Fruit fly (Drosophila melanogaster) whole organism, embryonic: ENCODE measurements around the gene Mrm2.

Experiments used
- Blimp-1 ChIP-seq: fragments of 200-800 bp; sonication (Bioruptor generic); optimal IDR thresholded peaks from 3 replicates; lab custom pipeline; 2018; ENCODE audit warnings: missing biosample characterization, missing genetic modification characterization, mild to moderate bottlenecking, moderate library complexity, missing genetic modification reagents
- CG11696 ChIP-seq: fragments of 200-800 bp; sonication (Bioruptor generic); IDR thresholded peaks from 2 replicates; pipeline ENCODE4 v1.3.6; 2022; ENCODE audit warnings: missing biosample characterization, missing genetic modification characterization
- CG12236 ChIP-seq: fragments of 200-800 bp; sonication (Bioruptor generic); optimal IDR thresholded peaks from 2 replicates; lab custom pipeline; 2016; ENCODE audit warnings: missing biosample characterization, missing genetic modification characterization
- CG12391 ChIP-seq: fragments of 200-800 bp; sonication (Bioruptor generic); optimal IDR thresholded peaks from 3 replicates; lab custom pipeline; 2018; ENCODE audit warnings: missing biosample characterization, mild to moderate bottlenecking, missing genetic modification characterization, moderate library complexity
- CG12659 ChIP-seq: fragments of 200-800 bp; sonication (Bioruptor generic); optimal IDR thresholded peaks from 3 replicates; lab custom pipeline; 2017; ENCODE audit warnings: mild to moderate bottlenecking, missing biosample characterization, missing genetic modification reagents, missing genetic modification characterization
- CG14050 ChIP-seq: fragments of 200-800 bp; sonication (Bioruptor generic); IDR thresholded peaks from 3 replicates; pipeline ENCODE4 v1.3.6; 2022; ENCODE audit warnings: missing biosample characterization, missing genetic modification characterization
- CG14710 ChIP-seq: fragments of 200-800 bp; sonication (Bioruptor generic); optimal IDR thresholded peaks from 3 replicates; lab custom pipeline; 2019; ENCODE audit warnings: missing biosample characterization, mild to moderate bottlenecking, missing genetic modification characterization, moderate library complexity
- CG15269 ChIP-seq: fragments of 200-800 bp; sonication (Bioruptor generic); optimal IDR thresholded peaks from 2 replicates; lab custom pipeline; 2018; ENCODE audit warnings: missing biosample characterization, mild to moderate bottlenecking, missing genetic modification characterization, moderate library complexity
- CG2116 ChIP-seq: fragments of 200-800 bp; sonication (Bioruptor generic); optimal IDR thresholded peaks from 3 replicates; lab custom pipeline; 2018; ENCODE audit warnings: missing biosample characterization, mild to moderate bottlenecking, missing genetic modification characterization
- CG2202 ChIP-seq: fragments of 200-800 bp; sonication (Bioruptor generic); optimal IDR thresholded peaks from 2 replicates; lab custom pipeline; 2018; ENCODE audit warnings: missing biosample characterization, mild to moderate bottlenecking, missing genetic modification characterization
- CG2875 ChIP-seq: fragments of 200-800 bp; sonication (Bioruptor generic); optimal IDR thresholded peaks from 2 replicates; lab custom pipeline; 2017; ENCODE audit warnings: missing biosample characterization, mild to moderate bottlenecking, missing genetic modification characterization, missing genetic modification reagents
- CG31365 ChIP-seq: fragments of 200-800 bp; sonication (Bioruptor generic); optimal IDR thresholded peaks from 2 replicates; lab custom pipeline; 2018; ENCODE audit warnings: missing biosample characterization, mild to moderate bottlenecking, missing genetic modification characterization
- CG33213 ChIP-seq: fragments of 200-800 bp; sonication (Bioruptor generic); optimal IDR thresholded peaks from 3 replicates; lab custom pipeline; 2016; ENCODE audit warnings: missing biosample characterization, missing genetic modification characterization
- CG5953 ChIP-seq: fragments of 200-800 bp; sonication (Bioruptor generic); IDR thresholded peaks from 2 replicates; pipeline ENCODE4 v1.3.6; 2022; ENCODE audit warnings: missing biosample characterization, missing genetic modification characterization
- CG6791 ChIP-seq: fragments of 200-800 bp; sonication (Bioruptor generic); IDR thresholded peaks from 3 replicates; pipeline ENCODE4 v1.3.6; 2022; ENCODE audit warnings: missing biosample characterization, missing genetic modification characterization; ENCODE audit not compliant: partially characterized antibody
- CG7745 ChIP-seq: fragments of 200-800 bp; sonication (Bioruptor generic); optimal IDR thresholded peaks from 2 replicates; lab custom pipeline; 2018; ENCODE audit warnings: missing biosample characterization, mild to moderate bottlenecking, missing genetic modification characterization, moderate library complexity
- CG7839 ChIP-seq: fragments of 200-800 bp; sonication (Bioruptor generic); optimal IDR thresholded peaks from 3 replicates; lab custom pipeline; 2018; ENCODE audit warnings: missing biosample characterization, mild to moderate bottlenecking, missing genetic modification characterization, moderate library complexity
- CG7987 ChIP-seq: fragments of 200-800 bp; sonication (Bioruptor generic); optimal IDR thresholded peaks from 2 replicates; lab custom pipeline; 2018; ENCODE audit warnings: missing biosample characterization, mild to moderate bottlenecking, missing genetic modification characterization, moderate library complexity
- CkIIα-i1 ChIP-seq: fragments of 200-800 bp; sonication (Bioruptor generic); IDR thresholded peaks from 2 replicates; pipeline ENCODE4 v1.3.6; 2022; ENCODE audit warnings: missing biosample characterization, missing genetic modification characterization
- Dref ChIP-seq: fragments of 200-800 bp; sonication (Bioruptor generic); IDR thresholded peaks from 2 replicates; pipeline ENCODE4 v1.3.6; 2022; ENCODE audit warnings: missing biosample characterization, missing genetic modification characterization
- Hsf ChIP-seq: fragments of 200-800 bp; sonication (Bioruptor generic); optimal IDR thresholded peaks from 3 replicates; lab custom pipeline; 2016; ENCODE audit warnings: missing biosample characterization, missing genetic modification characterization
- Lhr ChIP-seq: fragments of 200-800 bp; sonication (Bioruptor generic); optimal IDR thresholded peaks from 3 replicates; lab custom pipeline; 2017; ENCODE audit warnings: mild to moderate bottlenecking, missing biosample characterization, missing genetic modification reagents, missing genetic modification characterization
- MTF-1 ChIP-seq: fragments of 200-800 bp; sonication (Bioruptor generic); optimal IDR thresholded peaks from 2 replicates; lab custom pipeline; 2018; ENCODE audit warnings: missing biosample characterization, mild to moderate bottlenecking, missing genetic modification characterization, borderline replicate concordance
- Mrtf ChIP-seq: fragments of 200-800 bp; sonication (Bioruptor generic); IDR thresholded peaks from 3 replicates; pipeline ENCODE4 v1.3.6; 2022; ENCODE audit warnings: missing biosample characterization, missing genetic modification characterization
- NC2α ChIP-seq: fragments of 200-800 bp; sonication (Bioruptor generic); optimal IDR thresholded peaks from 2 replicates; lab custom pipeline; 2016; ENCODE audit warnings: missing biosample characterization, missing genetic modification characterization
- Nf-YC ChIP-seq: fragments of 200-800 bp; optimal IDR thresholded peaks from 3 replicates; lab custom pipeline; 2019; ENCODE audit warnings: missing biosample characterization, mild to moderate bottlenecking, missing genetic modification characterization, moderate library complexity
- Oli ChIP-seq: fragments of 200-800 bp; sonication (Bioruptor generic); optimal IDR thresholded peaks from 2 replicates; lab custom pipeline; 2018; ENCODE audit warnings: missing biosample characterization, mild to moderate bottlenecking, missing genetic modification characterization, moderate library complexity
- Optix ChIP-seq: fragments of 200-800 bp; sonication (Bioruptor generic); IDR thresholded peaks from 3 replicates; pipeline ENCODE4 v1.3.6; 2022; ENCODE audit warnings: missing biosample characterization, missing genetic modification characterization
- Scr ChIP-seq: fragments of 200-800 bp; sonication (Bioruptor generic); IDR thresholded peaks from 2 replicates; pipeline ENCODE4 v1.3.6; 2022; ENCODE audit warnings: missing biosample characterization, missing genetic modification characterization; ENCODE audit not compliant: partially characterized antibody
- ase ChIP-seq: fragments of 200-800 bp; sonication (Bioruptor generic); IDR thresholded peaks from 3 replicates; pipeline ENCODE4 v1.3.6; 2022; ENCODE audit warnings: missing biosample characterization, missing genetic modification characterization
- bcd ChIP-seq: fragments of 200-800 bp; sonication (Bioruptor generic); optimal IDR thresholded peaks from 2 replicates; lab custom pipeline; 2017; ENCODE audit warnings: missing biosample characterization, mild to moderate bottlenecking, missing genetic modification characterization
- crc ChIP-seq: fragments of 200-800 bp; sonication (Bioruptor generic); optimal IDR thresholded peaks from 2 replicates; lab custom pipeline; 2016; ENCODE audit warnings: missing biosample characterization, missing genetic modification characterization
- disco-r ChIP-seq: fragments of 200-800 bp; sonication (Bioruptor generic); optimal IDR thresholded peaks from 2 replicates; lab custom pipeline; 2016; ENCODE audit warnings: missing biosample characterization, missing genetic modification characterization
- dm ChIP-seq: fragments of 200-800 bp; sonication (Bioruptor generic); optimal IDR thresholded peaks from 3 replicates; lab custom pipeline; 2016; ENCODE audit warnings: missing biosample characterization, missing genetic modification characterization
- dmrt99B ChIP-seq: fragments of 200-800 bp; sonication (Bioruptor generic); optimal IDR thresholded peaks from 2 replicates; lab custom pipeline; 2018; ENCODE audit warnings: missing biosample characterization, mild to moderate bottlenecking, missing genetic modification characterization, moderate library complexity
- dysf ChIP-seq: fragments of 200-800 bp; sonication (Bioruptor generic); IDR thresholded peaks from 3 replicates; pipeline ENCODE4 v1.3.6; 2022; ENCODE audit warnings: missing biosample characterization, missing genetic modification characterization
- en ChIP-seq: fragments of 200-800 bp; sonication (Bioruptor generic); optimal IDR thresholded peaks from 2 replicates; lab custom pipeline; 2016; ENCODE audit warnings: missing biosample characterization, missing genetic modification characterization
- fd96Cb ChIP-seq: fragments of 200-800 bp; sonication (Bioruptor generic); optimal IDR thresholded peaks from 2 replicates; lab custom pipeline; 2018; ENCODE audit warnings: missing biosample characterization, mild to moderate bottlenecking, missing genetic modification characterization, moderate library complexity
- grn ChIP-seq: fragments of 200-800 bp; sonication (Bioruptor generic); optimal IDR thresholded peaks from 3 replicates; lab custom pipeline; 2017; ENCODE audit warnings: missing biosample characterization, missing genetic modification characterization
- hth ChIP-seq: fragments of >200 bp; optimal IDR thresholded peaks from 2 replicates; lab custom pipeline; 2017; ENCODE audit warnings: inconsistent platforms
- inv ChIP-seq: fragments of 200-800 bp; sonication (Bioruptor generic); IDR thresholded peaks from 2 replicates; pipeline ENCODE4 v1.3.6; 2022; ENCODE audit warnings: missing biosample characterization, missing genetic modification characterization; ENCODE audit not compliant: partially characterized antibody
- kay ChIP-seq: fragments of 200-800 bp; sonication (Bioruptor generic); optimal IDR thresholded peaks from 2 replicates; lab custom pipeline; 2016; ENCODE audit warnings: missing biosample characterization, missing genetic modification characterization
- ken ChIP-seq: fragments of 200-800 bp; sonication (Bioruptor generic); IDR thresholded peaks from 3 replicates; pipeline ENCODE4 v1.3.6; 2022; ENCODE audit warnings: missing biosample characterization, missing genetic modification characterization
- nerfin-2 ChIP-seq: fragments of 200-800 bp; sonication (Bioruptor generic); IDR thresholded peaks from 2 replicates; pipeline ENCODE4 v1.3.6; 2022; ENCODE audit warnings: missing biosample characterization, missing genetic modification characterization; ENCODE audit not compliant: partially characterized antibody
- p53 ChIP-seq: fragments of 200-800 bp; sonication (Bioruptor generic); optimal IDR thresholded peaks from 2 replicates; lab custom pipeline; 2016; ENCODE audit warnings: missing biosample characterization, missing genetic modification characterization
- pb ChIP-seq: fragments of 200-800 bp; sonication (Bioruptor generic); optimal IDR thresholded peaks from 3 replicates; lab custom pipeline; 2016; ENCODE audit warnings: missing biosample characterization, missing genetic modification characterization
- pros ChIP-seq: fragments of 200-800 bp; sonication (Bioruptor generic); optimal IDR thresholded peaks from 3 replicates; lab custom pipeline; 2019; ENCODE audit warnings: missing biosample characterization, mild to moderate bottlenecking, missing genetic modification characterization, moderate library complexity
- ro ChIP-seq: fragments of 200-800 bp; sonication (Bioruptor generic); IDR thresholded peaks from 2 replicates; pipeline ENCODE4 v1.3.6; 2022; ENCODE audit warnings: missing biosample characterization, missing genetic modification characterization
- sqz ChIP-seq: fragments of 200-800 bp; sonication (Bioruptor generic); optimal IDR thresholded peaks from 3 replicates; lab custom pipeline; 2018; ENCODE audit warnings: missing biosample characterization, mild to moderate bottlenecking, missing genetic modification characterization

The Mrm2 gene

dm6 chr3R:19860996-19861719, at the start of gene Mrm2, which contains the start of gene Ire1 (continued):
- TF ChIP-seq Dref (GFP tag; lab: Robert Waterston, UW) (peak; percentile 73), MTF-1 (GFP tag; lab: Kevin White, UChicago) (no peak), hth (no peak), CG12391 (tag; lab: Kevin White, UChicago) (peak; percentile 89), dysf (GFP tag; lab: Robert Waterston, UW) (peak; percentile 84), dm (GFP tag; lab: Kevin White, UChicago) (peak; percentile 90), disco-r (GFP tag; lab: Kevin White, UChicago) (peak; percentile 77), CG7839 (peak; percentile 82), CG7745 (no peak), pb (peak; percentile 82), ken (GFP tag; lab: Robert Waterston, UW) (peak; percentile 79), CG14710 (tag; lab: Kevin White, UChicago) (peak; percentile 94), Nf-YC (tag; lab: Kevin White, UChicago) (peak; percentile 71), dmrt99B (tag; lab: Kevin White, UChicago) (peak; percentile 71), ro (GFP tag; lab: Robert Waterston, UW) (no peak), Mrtf (GFP tag; lab: Robert Waterston, UW) (peak; percentile 80), CG7987 (GFP tag; lab: Kevin White, UChicago) (no peak), inv (GFP tag; lab: Robert Waterston, UW) (peak; percentile 74), CG2202 (tag; lab: Kevin White, UChicago) (peak; percentile 47), Lhr (peak; percentile 89), Scr (GFP tag; lab: Robert Waterston, UW) (peak; percentile 79), bcd (GFP tag; lab: Kevin White, UChicago) (peak; percentile 80), Hsf (peak; percentile 90), pros (no peak), grn (GFP tag; lab: Kevin White, UChicago) (peak; percentile 53), CG15269 (tag; lab: Kevin White, UChicago) (peak; percentile 79), CkIIα-i1 (GFP tag; lab: Robert Waterston, UW) (0 out of 2 replicates have a peak, but pooled peaks have one; percentile 29), fd96Cb (peak; percentile 74), en (GFP tag; lab: Kevin White, UChicago) (peak; percentile 67), CG2116 (GFP tag; lab: Kevin White, UChicago) (peak; percentile 91), ase (peak; percentile 59; the same call in 1 of the 3 replicates), crc (GFP tag; lab: Kevin White, UChicago) (peak; percentile 67), Blimp-1 (GFP tag; lab: Kevin White, UChicago) (peak; percentile 50), CG11696 (GFP tag; lab: Robert Waterston, UW) (peak; percentile 63; the same call in 1 of the 2 replicates), Oli (tag; lab: Kevin White, UChicago) (peak; percentile 63), CG12236 (GFP tag; lab: Kevin White, UChicago) (peak; percentile 71), kay (GFP tag; lab: Kevin White, UChicago) (peak; percentile 60), CG14050 (GFP tag; lab: Robert Waterston, UW) (peak; percentile 59; the same call in 1 of the 3 replicates), CG12659 (GFP tag; lab: Kevin White, UChicago) (peak; percentile 93), CG5953 (no peak), p53 (GFP tag; lab: Kevin White, UChicago) (peak; percentile 83), NC2α (GFP tag; lab: Kevin White, UChicago) (peak; percentile 64), CG2875 (peak; percentile 48), CG31365 (no peak), Optix (GFP tag; lab: Robert Waterston, UW) (peak; percentile 71), CG6791 (GFP tag; lab: Robert Waterston, UW) (peak; percentile 74; the same call in 2 of the 3 replicates), nerfin-2 (GFP tag; lab: Robert Waterston, UW) (peak; percentile 48), sqz (no peak), CG33213 (GFP tag; lab: Kevin White, UChicago) (peak; percentile 87)
